Worm (Caenorhabditis elegans) whole organism, L3 larva: ENCODE results near the gene frk-1.

Experiments
- ZK546.5 ChIP-seq: sonication (generic microtip); optimal IDR thresholded peaks from 2 replicates; lab custom pipeline; 2017; ENCODE audit warnings: missing biosample characterization, missing genetic modification characterization
- ama-1 ChIP-seq: fragments of 150-350 bp; optimal IDR thresholded peaks from 2 replicates; lab custom pipeline; 2018
- ceh-28 ChIP-seq: fragments of 150-350 bp; optimal IDR thresholded peaks from 2 replicates; lab custom pipeline; 2014; ENCODE audit warnings: missing biosample characterization, missing genetic modification reagents, missing genetic modification characterization
- ceh-9 ChIP-seq: sonication (generic microtip); optimal IDR thresholded peaks from 2 replicates; lab custom pipeline; 2018; ENCODE audit warnings: missing biosample characterization, missing genetic modification characterization
- egl-5 ChIP-seq: fragments of 150-350 bp; optimal IDR thresholded peaks from 2 replicates; lab custom pipeline; 2017; ENCODE audit warnings: missing biosample characterization, missing genetic modification reagents, missing genetic modification characterization, inconsistent platforms
- elt-2 ChIP-seq: sonication (generic microtip); optimal IDR thresholded peaks from 2 replicates; lab custom pipeline; 2016; ENCODE audit warnings: missing genetic modification reagents, mild to moderate bottlenecking, missing genetic modification characterization, missing compliant biosample characterization
- eor-1 ChIP-seq, 2 experiments: fragments of 150-350 bp; optimal IDR thresholded peaks; 2 replicates each; lab custom pipeline; 2014 to 2018; ENCODE audit warnings: missing biosample characterization in 2 of 2, missing genetic modification characterization in 2 of 2
- fkh-10 ChIP-seq: sonication (generic microtip); optimal IDR thresholded peaks from 2 replicates; lab custom pipeline; 2017; ENCODE audit warnings: missing biosample characterization, missing genetic modification reagents, missing genetic modification characterization
- hmg-11 ChIP-seq: sonication (generic microtip); optimal IDR thresholded peaks from 2 replicates; lab custom pipeline; 2016; ENCODE audit warnings: missing genetic modification characterization, missing compliant biosample characterization
- jun-1 ChIP-seq: fragments of 150-350 bp; optimal IDR thresholded peaks from 2 replicates; lab custom pipeline; 2014; ENCODE audit warnings: missing biosample characterization, missing genetic modification reagents, missing genetic modification characterization
- lin-15B ChIP-seq: fragments of 150-350 bp; optimal IDR thresholded peaks from 2 replicates; lab custom pipeline; 2014; ENCODE audit warnings: missing biosample characterization, missing genetic modification characterization
- lin-39 ChIP-seq: fragments of 150-350 bp; optimal IDR thresholded peaks from 2 replicates; lab custom pipeline; 2018; ENCODE audit warnings: missing biosample characterization, missing genetic modification reagents, missing genetic modification characterization
- lsy-12 ChIP-seq: sonication (generic microtip); optimal IDR thresholded peaks from 2 replicates; lab custom pipeline; 2016; ENCODE audit warnings: mild to moderate bottlenecking, missing genetic modification characterization, missing compliant biosample characterization
- mdl-1 ChIP-seq: fragments of 150-350 bp; optimal IDR thresholded peaks from 2 replicates; lab custom pipeline; 2014; ENCODE audit warnings: missing biosample characterization, missing genetic modification characterization
- mml-1 ChIP-seq: fragments of 150-350 bp; sonication (generic microtip); optimal IDR thresholded peaks from 3 replicates; lab custom pipeline; 2014; ENCODE audit warnings: missing biosample characterization, missing genetic modification characterization
- nfya-1 ChIP-seq: sonication (generic microtip); optimal IDR thresholded peaks from 2 replicates; lab custom pipeline; 2017; ENCODE audit warnings: missing genetic modification characterization, mild to moderate bottlenecking, missing compliant biosample characterization, antibody characterized with exemption, moderate library complexity; ENCODE audit not compliant: insufficient read depth
- nhr-12 ChIP-seq: fragments of 150-350 bp; optimal IDR thresholded peaks from 2 replicates; lab custom pipeline; 2014; ENCODE audit warnings: missing biosample characterization, missing genetic modification characterization
- nhr-23 ChIP-seq: fragments of 150-350 bp; optimal IDR thresholded peaks from 2 replicates; lab custom pipeline; 2014; ENCODE audit warnings: missing biosample characterization, missing genetic modification reagents, missing genetic modification characterization
- nhr-25 ChIP-seq: sonication (generic microtip); optimal IDR thresholded peaks from 2 replicates; lab custom pipeline; 2017; ENCODE audit warnings: missing biosample characterization, missing genetic modification characterization
- nhr-28 ChIP-seq: fragments of 150-350 bp; optimal IDR thresholded peaks from 2 replicates; lab custom pipeline; 2014; ENCODE audit warnings: missing biosample characterization, missing genetic modification characterization
- pha-4 ChIP-seq: fragments of 150-350 bp; optimal IDR thresholded peaks from 2 replicates; lab custom pipeline; 2014; ENCODE audit warnings: missing biosample characterization, missing genetic modification reagents, missing genetic modification characterization
- pqm-1 ChIP-seq: fragments of 150-350 bp; optimal IDR thresholded peaks from 2 replicates; lab custom pipeline; 2017; ENCODE audit warnings: missing biosample characterization, missing genetic modification characterization, inconsistent platforms
- sea-2 ChIP-seq: fragments of 150-350 bp; sonication (generic microtip); optimal IDR thresholded peaks from 4 replicates; lab custom pipeline; 2014; ENCODE audit warnings: missing biosample characterization, missing genetic modification reagents, missing genetic modification characterization
- skn-1 ChIP-seq: fragments of 150-350 bp; optimal IDR thresholded peaks from 2 replicates; lab custom pipeline; 2014; ENCODE audit warnings: missing biosample characterization, missing genetic modification characterization
- snpc-4 ChIP-seq: fragments of 150-350 bp; optimal IDR thresholded peaks from 2 replicates; lab custom pipeline; 2014; ENCODE audit warnings: missing biosample characterization, missing genetic modification characterization
- tbx-2 ChIP-seq: sonication (generic microtip); optimal IDR thresholded peaks from 2 replicates; lab custom pipeline; 2016; ENCODE audit warnings: mild to moderate bottlenecking, missing genetic modification characterization, missing compliant biosample characterization
- unc-39 ChIP-seq: sonication (generic microtip); optimal IDR thresholded peaks from 4 replicates; lab custom pipeline; 2017; ENCODE audit warnings: missing biosample characterization, missing genetic modification characterization
- unc-62 ChIP-seq: fragments of 150-350 bp; sonication (generic microtip); optimal IDR thresholded peaks from 4 replicates; lab custom pipeline; 2014; ENCODE audit warnings: missing biosample characterization, missing genetic modification reagents, missing genetic modification characterization
- ztf-4 ChIP-seq: fragments of 150-350 bp; optimal IDR thresholded peaks from 2 replicates; lab custom pipeline; 2014; ENCODE audit warnings: missing biosample characterization, missing genetic modification characterization

The frk-1 gene

ce11 chrIV:10009536-10009935, 33.4 kb upstream of the frk-1 start, which contains the start of gene magu-4:
Gene magu-4 (plus strand): TSS chrIV:10009753.
- peak; percentile 61 for TF ChIP-seq nhr-23
- no peak for TF ChIP-seq sea-2 (GFP tag; lab: Kevin White, UChicago)

DNA sequence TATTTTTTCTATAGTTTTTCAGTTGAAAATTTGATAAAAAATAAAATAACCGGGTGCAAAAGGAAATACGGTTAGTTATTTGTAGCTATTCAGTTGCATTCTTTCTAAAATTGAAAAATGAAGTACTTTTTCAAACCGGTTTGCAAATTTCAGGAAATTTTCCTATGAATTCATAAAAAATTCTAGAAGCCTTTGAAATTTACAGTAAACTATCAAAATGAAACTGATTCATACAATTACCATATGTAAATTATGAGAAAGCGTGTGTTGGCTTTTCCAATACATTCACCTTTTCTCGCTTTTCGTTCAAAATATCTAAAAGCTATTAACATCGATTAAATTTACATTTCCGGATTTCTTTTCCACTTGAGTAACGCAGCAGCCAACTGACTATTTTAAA, 26.0 kb upstream of the frk-1 start, which contains the start of gene ent-7:
Gene ent-7 (plus strand): TSS at position 301 of the 400 bp plus-strand sequence.
- TF ChIP-seq elt-2 (no peak), nhr-23 (no peak), ceh-9 (tag; lab: Kevin White, UChicago) (no peak), unc-39 (tag; lab: Kevin White, UChicago) (no peak), lin-39 (no peak)
- TF ChIP-seq, all 47 proteins: peak for 0

DNA sequence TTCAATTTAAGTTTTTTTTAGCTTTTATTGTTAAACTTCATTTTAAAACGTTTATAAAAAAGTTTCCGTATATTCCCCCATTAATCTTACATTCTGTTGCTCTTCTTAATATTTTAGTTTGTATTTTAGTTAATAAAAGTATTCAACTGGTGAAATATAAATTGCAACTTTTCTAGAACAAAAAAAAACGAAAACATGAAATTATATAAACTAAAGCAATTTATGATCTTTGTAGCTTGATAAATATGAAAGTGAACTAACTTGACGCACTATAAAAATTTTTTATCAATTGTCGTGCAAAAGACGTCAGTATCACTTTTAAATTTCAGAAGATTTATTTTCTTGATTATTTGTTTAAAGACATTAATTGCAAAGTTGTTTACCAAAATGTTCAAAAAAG, 25.3 kb upstream of the frk-1 start, which contains the start of gene F44D12.2:
Gene F44D12.2 (minus strand): TSS at position 101 of the 400 bp plus-strand sequence.
- TF ChIP-seq tbx-2 (tag; lab: Kevin White, UChicago) (no peak), pha-4 (tag; lab: Kevin White, UChicago) (peak; percentile 22), pqm-1 (tag; lab: Kevin White, UChicago) (peak; percentile 1), lin-15B (tag; lab: Kevin White, UChicago) (no peak)

DNA sequence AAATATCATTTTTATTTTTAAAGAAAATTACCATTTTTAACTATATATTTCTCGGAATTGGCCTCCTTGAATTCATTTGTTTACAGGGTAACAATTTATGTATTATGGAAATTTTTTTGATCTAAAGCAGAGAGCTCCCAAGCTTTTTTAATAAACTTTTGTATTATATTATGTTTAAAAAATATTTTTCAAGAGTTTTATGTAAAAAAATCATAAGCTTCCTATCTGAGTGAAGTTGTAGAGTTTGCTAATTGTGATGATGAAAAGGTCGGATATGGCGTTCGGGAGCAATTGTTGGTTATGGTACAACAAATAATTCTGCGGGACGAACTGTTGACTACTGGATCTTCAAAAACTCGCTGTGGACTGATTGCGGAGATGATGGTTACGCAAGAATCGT, 21.7 kb upstream of the frk-1 start, which contains the start of gene F44D12.19:
Gene F44D12.19 (plus strand): TSS at position 301 of the 400 bp plus-strand sequence.
- no peak for TF ChIP-seq hmg-11 (tag; lab: Kevin White, UChicago)
- no peak for TF ChIP-seq ceh-9 (tag; lab: Kevin White, UChicago)
- no peak for TF ChIP-seq mml-1 (tag; lab: Kevin White, UChicago)
- TF ChIP-seq nhr-23, result no peak
- TF ChIP-seq tbx-2 (tag; lab: Kevin White, UChicago), result no peak
- no peak for TF ChIP-seq eor-1 (tag; optimal IDR thresholded peaks at IDR 0.05; lab: Kevin White, UChicago)

ce11 chrIV:10022991-10023390, 20.0 kb upstream of the frk-1 start, which contains the start of gene F44D12.8:
Gene F44D12.8 (plus strand): TSS chrIV:10023291.
- TF ChIP-seq nhr-28 (no peak), nhr-25 (tag; lab: Kevin White, UChicago) (no peak)
- TF ChIP-seq, all 47 proteins: peak for 0

- no peak for TF ChIP-seq snpc-4 (tag; lab: Kevin White, UChicago)
- no peak for TF ChIP-seq lin-15B (tag; lab: Kevin White, UChicago)
- no peak for TF ChIP-seq unc-62 (GFP tag; lab: Kevin White, UChicago)
- TF ChIP-seq lsy-12, result no peak
- TF ChIP-seq nfya-1 (tag; lab: Kevin White, UChicago), result no peak
- no peak for TF ChIP-seq lin-39
- TF ChIP-seq tbx-2 (tag; lab: Kevin White, UChicago), result no peak
- TF ChIP-seq ztf-4 (tag; lab: Kevin White, UChicago), result no peak
- TF ChIP-seq nhr-25 (tag; lab: Kevin White, UChicago), result no peak
- TF ChIP-seq ZK546.5 (tag; lab: Kevin White, UChicago), result no peak
These were observed 16.9 kb upstream of the frk-1 start for ce11 chrIV:10026129-10026528.

DNA sequence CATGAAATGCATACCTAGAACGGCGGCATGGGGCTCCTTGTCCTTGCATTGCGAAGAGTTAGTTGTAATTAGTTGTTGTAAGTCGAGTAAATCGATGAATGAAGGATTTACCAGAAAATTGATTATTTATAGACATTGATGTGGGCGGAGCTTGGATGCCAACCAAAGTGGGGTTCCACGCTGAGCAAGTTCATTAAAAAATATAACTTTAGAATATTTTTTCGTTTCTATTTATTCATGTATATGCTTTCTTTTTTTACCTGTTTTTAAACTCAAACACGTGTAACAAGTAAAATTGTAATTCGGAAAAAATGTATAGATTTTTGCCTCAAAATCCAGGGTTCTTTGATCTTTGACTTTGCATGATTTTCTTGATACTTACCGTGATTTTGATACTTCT, 15.4 kb upstream of the frk-1 start, which contains the start of gene gipc-2:
Gene gipc-2 (minus strand): TSS at position 101 of the 400 bp plus-strand sequence.
- TF ChIP-seq egl-5 (tag; lab: Kevin White, UChicago) (no peak), jun-1 (tag; lab: Kevin White, UChicago) (no peak), ZK546.5 (tag; lab: Kevin White, UChicago) (no peak), nhr-28 (no peak), skn-1 (no peak), nfya-1 (tag; lab: Kevin White, UChicago) (no peak), eor-1 (tag; optimal IDR thresholded peaks at IDR 0.05; lab: Kevin White, UChicago) (no peak), mdl-1 (tag; lab: Kevin White, UChicago) (no peak), nhr-12 (tag; lab: Kevin White, UChicago) (no peak), pha-4 (tag; lab: Kevin White, UChicago) (no peak), unc-62 (GFP tag; lab: Kevin White, UChicago) (no peak), ceh-28 (no peak), ama-1 (lab: Kevin White, UChicago) (no peak), fkh-10 (GFP tag; lab: Kevin White, UChicago) (no peak)
- TF ChIP-seq, all 47 proteins: peak for 0
